Fruit fly (Drosophila melanogaster): Measurements from ENCODE around the gene CG10154.

- no peak for TF ChIP-seq CG6689 (GFP tag; IDR thresholded peaks at IDR 0.05)
- no peak for TF ChIP-seq mirr (GFP tag; optimal IDR thresholded peaks at IDR 0.05)
- TF ChIP-seq Hr39 (optimal IDR thresholded peaks at IDR 0.05), result no peak
Measured at dm6 chr3L:13442400-13442799, 5.5 kb upstream of the CG10154 start, which contains the start of gene cmb.
